Worm (Caenorhabditis elegans) whole organism, L4/young adult: ENCODE measurements around the gene F17C8.6.

Source experiments
- W03F9.2 ChIP-seq: fragments of 150-350 bp; optimal IDR thresholded peaks from 2 replicates; lab custom pipeline; 2014; ENCODE audit warnings: missing biosample characterization, missing genetic modification characterization
- dao-5 ChIP-seq: sonication (generic microtip); optimal IDR thresholded peaks from 2 replicates; lab custom pipeline; 2016; ENCODE audit warnings: missing genotype, missing genetic modification characterization, moderate library complexity, missing compliant biosample characterization
- him-1 ChIP-seq: sonication (generic microtip); optimal IDR thresholded peaks from 2 replicates; lab custom pipeline; 2016; ENCODE audit warnings: missing genotype, missing genetic modification reagents, missing genetic modification characterization, missing compliant biosample characterization

- TF ChIP-seq him-1 (tag; lab: Kevin White, UChicago), result no peak
- TF ChIP-seq dao-5 (tag; lab: Kevin White, UChicago), result no peak
- no peak for TF ChIP-seq W03F9.2 (tag; lab: Kevin White, UChicago)
Observed at ce11 chrIII:4763509-4763908, 17.7 kb upstream of the F17C8.6 start, which contains the start of gene B0393.4.
